Worm (Caenorhabditis elegans) whole organism, dauer: ENCODE data around the gene mab-3.

Experiments used
- unc-62 ChIP-seq: sonication (generic microtip); optimal IDR thresholded peaks from 2 replicates; lab custom pipeline; 2017; ENCODE audit warnings: missing biosample characterization, missing genetic modification reagents, missing genetic modification characterization

Gene mab-3

ce11 chrII:9764696-9765095 is 32.8 kb downstream of the mab-3 start:
- TF ChIP-seq unc-62 (GFP tag; lab: Kevin White, UChicago) = no peak

- TF ChIP-seq unc-62 (GFP tag; lab: Kevin White, UChicago) = no peak
Observed at ce11 chrII:9769797-9770520, 38.0 kb downstream of the mab-3 start, which contains the start of gene aqp-10. TSS of gene aqp-10 (minus strand) at chrII:9769847.

DNA sequence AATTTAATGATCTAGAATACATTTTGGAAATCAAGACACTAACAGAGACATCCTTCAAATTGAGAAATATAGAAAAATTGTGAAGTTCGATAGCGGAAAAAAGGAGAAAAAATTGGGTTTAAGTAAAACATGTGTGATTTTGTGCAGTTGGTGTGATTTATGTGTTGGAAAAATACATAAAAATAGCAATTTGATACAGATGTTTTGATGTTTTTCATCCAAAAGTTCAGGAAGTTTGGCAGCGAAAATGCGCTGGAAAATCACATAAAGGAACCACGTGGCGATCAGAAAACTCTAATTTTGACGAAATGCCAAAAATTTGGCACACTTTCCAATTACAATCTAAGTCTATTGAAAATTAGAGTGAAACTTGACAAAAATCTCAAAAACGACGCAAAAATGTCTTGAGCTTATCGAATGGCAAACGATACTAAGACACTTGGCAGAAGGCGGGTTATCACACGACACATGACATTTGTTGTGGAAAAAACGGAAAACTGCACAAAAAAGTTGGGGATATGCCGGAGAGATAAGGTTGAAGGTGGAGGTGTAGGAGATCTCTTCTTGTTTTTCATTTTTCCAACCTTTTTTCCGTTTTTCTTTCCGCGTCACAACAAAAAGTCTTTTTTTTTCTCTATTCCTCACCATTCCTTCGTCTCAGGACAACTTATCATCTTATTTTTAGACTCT is 42.1 kb downstream of the mab-3 start, which contains the start of gene ZK1321.4:
ZK1321.4 (minus strand) TSS at position 51 of the 690 bp plus-strand sequence.
- TF ChIP-seq unc-62 (GFP tag; lab: Kevin White, UChicago) = no peak

ce11 chrII:9774653-9775052 is 42.7 kb downstream of the mab-3 start:
- no peak for TF ChIP-seq unc-62 (GFP tag; lab: Kevin White, UChicago)

- TF ChIP-seq unc-62 (GFP tag; lab: Kevin White, UChicago) = no peak
Observed at ce11 chrII:9775790-9776189, 43.9 kb downstream of the mab-3 start, which contains the start of gene T10B9.9. TSS of gene T10B9.9 (minus strand) at chrII:9775890.

DNA sequence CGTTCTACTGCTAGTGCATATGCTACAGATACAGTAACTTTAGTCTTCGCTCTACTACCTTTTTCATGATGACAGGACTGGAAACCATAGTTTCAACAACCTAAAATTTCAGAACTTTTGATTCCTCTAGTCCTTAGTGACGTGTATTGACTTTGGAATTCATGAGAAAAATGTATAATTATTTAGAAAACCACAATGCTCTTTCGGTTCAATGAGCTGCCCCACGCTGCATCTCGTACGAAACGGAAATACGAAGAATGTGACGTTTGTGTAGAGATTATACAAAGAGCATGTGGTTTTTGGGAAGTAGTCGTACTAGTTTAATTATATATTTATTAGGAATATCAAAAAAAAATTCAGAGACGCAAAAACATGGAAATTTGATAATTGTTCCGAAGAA is 46.6 kb downstream of the mab-3 start:
- TF ChIP-seq unc-62 (GFP tag; lab: Kevin White, UChicago) = no peak

DNA sequence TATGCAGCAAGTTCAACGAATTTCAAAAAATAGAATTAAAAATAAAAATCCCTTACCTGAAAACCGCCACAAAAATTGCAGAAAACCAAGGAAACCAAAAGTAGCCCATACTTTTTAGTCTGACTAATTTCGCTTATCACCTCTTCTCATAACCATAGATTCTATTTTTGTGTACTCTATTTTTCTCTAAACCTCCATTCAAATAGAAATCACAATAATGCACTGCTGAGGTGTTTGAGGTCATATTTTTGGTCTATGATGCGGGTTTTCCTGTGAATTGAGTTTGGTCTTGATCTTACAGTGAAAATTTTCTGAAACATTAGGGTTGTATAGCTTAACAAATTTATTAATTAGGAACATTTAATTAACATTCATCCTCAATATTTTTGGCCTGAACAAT is 49.9 kb downstream of the mab-3 start, which contains the start of gene cyp-13A1:
cyp-13A1 (minus strand) TSS at position 156 of the 400 bp plus-strand sequence.
- TF ChIP-seq unc-62 (GFP tag; lab: Kevin White, UChicago) = no peak

- TF ChIP-seq unc-62 (GFP tag; lab: Kevin White, UChicago) = no peak
Observed at ce11 chrII:9782337-9782736, 50.4 kb downstream of the mab-3 start, which contains the start of gene T10B9.14. TSS of gene T10B9.14 (minus strand) at chrII:9782437.

ce11 chrII:9786215-9786614 is 54.3 kb downstream of the mab-3 start:
- no peak for TF ChIP-seq unc-62 (GFP tag; lab: Kevin White, UChicago)
